Fruit fly (Drosophila melanogaster) whole organism, embryonic: ENCODE results near the gene Cyp310a1.
A peak's percentile ranks its signal among the peaks of the same experiment; 100 is the strongest.

Source experiments
- CG1024 ChIP-seq: fragments of 200-800 bp; sonication (Bioruptor generic); IDR thresholded peaks from 2 replicates; pipeline ENCODE4 v1.3.6; 2022; ENCODE audit warnings: missing biosample characterization, missing genetic modification characterization
- CG10654 ChIP-seq: fragments of 200-800 bp; sonication (Bioruptor generic); optimal IDR thresholded peaks from 2 replicates; lab custom pipeline; 2016; ENCODE audit warnings: missing biosample characterization, missing genetic modification characterization
- CG11398 ChIP-seq: fragments of 200-800 bp; sonication (Bioruptor generic); optimal IDR thresholded peaks from 2 replicates; lab custom pipeline; 2016; ENCODE audit warnings: missing biosample characterization, missing genetic modification characterization
- CG12071 ChIP-seq: fragments of 200-800 bp; sonication (Bioruptor generic); optimal IDR thresholded peaks from 3 replicates; lab custom pipeline; 2018; ENCODE audit warnings: missing biosample characterization, mild to moderate bottlenecking, missing genetic modification characterization
- CG14050 ChIP-seq: fragments of 200-800 bp; sonication (Bioruptor generic); IDR thresholded peaks from 3 replicates; pipeline ENCODE4 v1.3.6; 2022; ENCODE audit warnings: missing biosample characterization, missing genetic modification characterization
- CG15601 ChIP-seq: fragments of 200-800 bp; sonication (Bioruptor generic); optimal IDR thresholded peaks from 3 replicates; lab custom pipeline; 2019; ENCODE audit warnings: missing biosample characterization, mild to moderate bottlenecking, missing genetic modification characterization, moderate library complexity
- CG17361 ChIP-seq: fragments of 200-800 bp; sonication (Bioruptor generic); IDR thresholded peaks from 3 replicates; pipeline ENCODE4 v1.3.6; 2022; ENCODE audit warnings: missing biosample characterization, missing genetic modification characterization
- CG3281 ChIP-seq: fragments of 200-800 bp; sonication (Bioruptor generic); optimal IDR thresholded peaks from 3 replicates; lab custom pipeline; 2017; ENCODE audit warnings: missing biosample characterization, mild to moderate bottlenecking, missing genetic modification characterization
- CG33213 ChIP-seq: fragments of 200-800 bp; sonication (Bioruptor generic); optimal IDR thresholded peaks from 3 replicates; lab custom pipeline; 2016; ENCODE audit warnings: missing biosample characterization, missing genetic modification characterization
- CG34376 ChIP-seq: fragments of 200-800 bp; sonication (Bioruptor generic); optimal IDR thresholded peaks from 2 replicates; lab custom pipeline; 2018; ENCODE audit warnings: missing biosample characterization, mild to moderate bottlenecking, missing genetic modification characterization
- CG4282 ChIP-seq: fragments of 200-800 bp; sonication (Bioruptor generic); optimal IDR thresholded peaks from 2 replicates; lab custom pipeline; 2016; ENCODE audit warnings: missing biosample characterization, missing genetic modification characterization
- CG4707 ChIP-seq: fragments of 200-800 bp; sonication (Bioruptor generic); optimal IDR thresholded peaks from 2 replicates; lab custom pipeline; 2018; ENCODE audit warnings: missing biosample characterization, mild to moderate bottlenecking, missing genetic modification characterization, moderate library complexity
- CG4820 ChIP-seq: fragments of 200-800 bp; sonication (Bioruptor generic); optimal IDR thresholded peaks from 3 replicates; lab custom pipeline; 2016; ENCODE audit warnings: missing biosample characterization, missing genetic modification characterization
- CG8359 ChIP-seq: fragments of 200-800 bp; sonication (Bioruptor generic); optimal IDR thresholded peaks from 2 replicates; lab custom pipeline; 2017; ENCODE audit warnings: missing biosample characterization, mild to moderate bottlenecking, missing genetic modification characterization, borderline replicate concordance
- CG9727 ChIP-seq: fragments of 200-800 bp; sonication (Bioruptor generic); optimal IDR thresholded peaks from 3 replicates; lab custom pipeline; 2017; ENCODE audit warnings: missing biosample characterization, mild to moderate bottlenecking, missing genetic modification characterization
- Chrac-16 ChIP-seq: fragments of 200-800 bp; sonication (Bioruptor generic); optimal IDR thresholded peaks from 3 replicates; lab custom pipeline; 2016; ENCODE audit warnings: missing biosample characterization, missing genetic modification characterization
- CrebB ChIP-seq: fragments of 200-800 bp; sonication (Bioruptor generic); optimal IDR thresholded peaks from 3 replicates; lab custom pipeline; 2018; ENCODE audit warnings: missing biosample characterization, mild to moderate bottlenecking, missing genetic modification characterization
- D ChIP-seq, 2 experiments: fragments of 200-800 bp in 1 of 2; fragments of >200 bp in 1 of 2; sonication (Bioruptor generic) in 1 of 2; optimal IDR thresholded peaks; 2 replicates in 1 of 2; 3 replicates in 1 of 2; lab custom pipeline; 2017; ENCODE audit warnings: mild to moderate bottlenecking in 1 of 2, missing biosample characterization in 1 of 2, missing genetic modification characterization in 1 of 2, missing genetic modification reagents in 1 of 2
- Dfd ChIP-seq, 2 experiments: fragments of >200 bp; optimal IDR thresholded peaks; 2 replicates each; lab custom pipeline; 2017; ENCODE audit warnings: missing biosample characterization in 2 of 2, missing genetic modification characterization in 2 of 2
- E2f2 ChIP-seq: fragments of 200-800 bp; sonication (Bioruptor generic); IDR thresholded peaks from 2 replicates; pipeline ENCODE4 v1.3.6; 2022; ENCODE audit warnings: missing biosample characterization, missing genetic modification characterization
- Gsc ChIP-seq: fragments of 200-800 bp; sonication (Bioruptor generic); IDR thresholded peaks from 2 replicates; pipeline ENCODE4 v1.3.6; 2022; ENCODE audit warnings: missing biosample characterization, missing genetic modification characterization
- Lhr ChIP-seq: fragments of 200-800 bp; sonication (Bioruptor generic); optimal IDR thresholded peaks from 3 replicates; lab custom pipeline; 2017; ENCODE audit warnings: mild to moderate bottlenecking, missing biosample characterization, missing genetic modification reagents, missing genetic modification characterization
- Lpt ChIP-seq: fragments of >200 bp; optimal IDR thresholded peaks from 2 replicates; lab custom pipeline; 2018; ENCODE audit warnings: missing biosample characterization, missing genetic modification characterization
- TFAM ChIP-seq: fragments of 200-800 bp; sonication (Bioruptor generic); optimal IDR thresholded peaks from 2 replicates; lab custom pipeline; 2017; ENCODE audit warnings: missing biosample characterization, missing genetic modification characterization, inconsistent platforms
- Vsx1 ChIP-seq: fragments of 200-800 bp; sonication (Bioruptor generic); optimal IDR thresholded peaks from 2 replicates; lab custom pipeline; 2017; ENCODE audit warnings: missing biosample characterization, mild to moderate bottlenecking, missing genetic modification characterization, missing genetic modification reagents
- az2 ChIP-seq: fragments of 200-800 bp; sonication (Bioruptor generic); optimal IDR thresholded peaks from 3 replicates; lab custom pipeline; 2016; ENCODE audit warnings: missing biosample characterization, missing genetic modification characterization
- cato ChIP-seq: fragments of 200-800 bp; sonication (Bioruptor generic); optimal IDR thresholded peaks from 2 replicates; lab custom pipeline; 2016; ENCODE audit warnings: missing biosample characterization, missing genetic modification characterization, borderline replicate concordance
- chif ChIP-seq, 2 experiments: fragments of 200-800 bp; sonication (Bioruptor generic); optimal IDR thresholded peaks; 3 replicates each; lab custom pipeline; 2016; ENCODE audit warnings: missing biosample characterization in 2 of 2, missing genetic modification characterization in 2 of 2
- crc ChIP-seq: fragments of 200-800 bp; sonication (Bioruptor generic); optimal IDR thresholded peaks from 2 replicates; lab custom pipeline; 2016; ENCODE audit warnings: missing biosample characterization, missing genetic modification characterization
- gce ChIP-seq: fragments of 200-800 bp; sonication (Bioruptor generic); IDR thresholded peaks from 3 replicates; pipeline ENCODE4 v1.3.6; 2022; ENCODE audit warnings: missing biosample characterization, missing genetic modification characterization
- gfzf ChIP-seq: fragments of 200-800 bp; sonication (Bioruptor generic); optimal IDR thresholded peaks from 2 replicates; lab custom pipeline; 2016; ENCODE audit warnings: missing biosample characterization, mild to moderate bottlenecking, missing genetic modification characterization, moderate library complexity
- hbn ChIP-seq: fragments of 200-800 bp; sonication (Bioruptor generic); IDR thresholded peaks from 2 replicates; pipeline ENCODE4 v1.3.6; 2022; ENCODE audit warnings: missing biosample characterization, missing genetic modification characterization; ENCODE audit not compliant: partially characterized antibody
- insv ChIP-seq, 2 experiments: fragments of 200-800 bp; sonication (Bioruptor generic); optimal IDR thresholded peaks; 3 replicates each; lab custom pipeline; 2016 to 2018; ENCODE audit warnings: missing biosample characterization in 2 of 2, missing genetic modification characterization in 2 of 2
- jumu ChIP-seq: fragments of 200-800 bp; sonication (Bioruptor generic); optimal IDR thresholded peaks from 3 replicates; lab custom pipeline; 2016; ENCODE audit warnings: missing biosample characterization, missing genetic modification characterization
- kah ChIP-seq: fragments of 200-800 bp; sonication (Bioruptor generic); optimal IDR thresholded peaks from 2 replicates; lab custom pipeline; 2018; ENCODE audit warnings: missing biosample characterization, mild to moderate bottlenecking, missing genetic modification characterization
- lmd ChIP-seq: fragments of 200-800 bp; sonication (Bioruptor generic); IDR thresholded peaks from 2 replicates; pipeline ENCODE4 v1.3.6; 2022; ENCODE audit warnings: missing biosample characterization, missing genetic modification characterization
- lov ChIP-seq, 2 experiments: fragments of 200-800 bp in 1 of 2; fragments of >200 bp in 1 of 2; sonication (Bioruptor generic) in 1 of 2; IDR thresholded peaks in 1 of 2; optimal IDR thresholded peaks in 1 of 2; 2 replicates in 1 of 2; 3 replicates in 1 of 2; pipeline versions ENCODE4 v1.3.6 to Lab custom; 2017 to 2022; ENCODE audit warnings: missing biosample characterization in 1 of 2, missing genetic modification characterization in 1 of 2
- luna ChIP-seq: fragments of 200-800 bp; sonication (Bioruptor generic); optimal IDR thresholded peaks from 2 replicates; lab custom pipeline; 2016; ENCODE audit warnings: missing biosample characterization, missing genetic modification characterization
- nau ChIP-seq: fragments of 200-800 bp; sonication (Bioruptor generic); optimal IDR thresholded peaks from 3 replicates; lab custom pipeline; 2017; ENCODE audit warnings: missing biosample characterization, mild to moderate bottlenecking, missing genetic modification characterization, missing genetic modification reagents
- nerfin-1 ChIP-seq: fragments of 200-800 bp; sonication (Bioruptor generic); optimal IDR thresholded peaks from 3 replicates; lab custom pipeline; 2019; ENCODE audit warnings: missing biosample characterization, mild to moderate bottlenecking, missing genetic modification characterization, moderate library complexity
- prd ChIP-seq, 3 experiments: fragments of >200 bp in 2 of 3; fragments of 200-800 bp in 1 of 3; sonication (Bioruptor generic) in 1 of 3; optimal IDR thresholded peaks in 2 of 3; IDR thresholded peaks in 1 of 3; 2 replicates in 2 of 3; 3 replicates in 1 of 3; pipeline versions ENCODE4 v1.3.6 to Lab custom; 2017 to 2022; ENCODE audit warnings: missing biosample characterization in 1 of 3, missing genetic modification characterization in 1 of 3
- pros ChIP-seq: fragments of 200-800 bp; sonication (Bioruptor generic); optimal IDR thresholded peaks from 3 replicates; lab custom pipeline; 2019; ENCODE audit warnings: missing biosample characterization, mild to moderate bottlenecking, missing genetic modification characterization, moderate library complexity
- repo ChIP-seq: fragments of 200-800 bp; sonication (Bioruptor generic); optimal IDR thresholded peaks from 2 replicates; lab custom pipeline; 2016; ENCODE audit warnings: missing biosample characterization, missing genetic modification characterization
- sd ChIP-seq: fragments of 200-800 bp; sonication (Bioruptor generic); optimal IDR thresholded peaks from 3 replicates; lab custom pipeline; 2018; ENCODE audit warnings: missing biosample characterization, mild to moderate bottlenecking, missing genetic modification characterization, moderate library complexity
- stwl ChIP-seq: fragments of 200-800 bp; sonication (Bioruptor generic); optimal IDR thresholded peaks from 3 replicates; lab custom pipeline; 2018; ENCODE audit warnings: missing biosample characterization, mild to moderate bottlenecking, missing genetic modification characterization, moderate library complexity
- tin ChIP-seq: fragments of 200-800 bp; sonication (Bioruptor generic); optimal IDR thresholded peaks from 3 replicates; lab custom pipeline; 2016; ENCODE audit warnings: missing biosample characterization, missing genetic modification characterization
- unc-4 ChIP-seq: fragments of 200-800 bp; sonication (Bioruptor generic); IDR thresholded peaks from 2 replicates; pipeline ENCODE4 v1.3.6; 2022; ENCODE audit warnings: missing biosample characterization, missing genetic modification characterization; ENCODE audit not compliant: partially characterized antibody
- vvl ChIP-seq: fragments of 200-800 bp; sonication (Bioruptor generic); IDR thresholded peaks from 2 replicates; pipeline ENCODE4 v1.3.6; 2022; ENCODE audit warnings: missing biosample characterization, missing genetic modification characterization

Cyp310a1 gene

DNA sequence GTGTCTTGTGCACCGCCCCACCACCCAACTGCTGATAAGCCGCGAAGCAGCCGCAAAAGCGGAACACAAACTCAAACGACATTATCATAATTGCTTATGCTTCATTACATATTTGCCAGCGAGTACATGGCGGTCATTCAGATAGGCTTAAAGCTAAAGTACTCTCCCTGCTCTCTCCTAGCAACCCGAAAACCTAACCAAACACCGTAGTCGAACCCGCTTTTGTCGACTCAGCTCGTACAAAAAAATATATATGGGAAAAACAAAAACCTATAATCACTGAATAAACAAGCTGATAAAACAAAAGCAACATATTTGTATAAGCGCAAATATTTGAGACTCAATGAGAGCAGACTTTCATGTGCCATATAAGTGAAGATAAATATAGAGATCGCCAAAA, 25.8 kb downstream of the Cyp310a1 start (continued):
- TF ChIP-seq lov (optimal IDR thresholded peaks at IDR 0.05; lab: Kevin White, UChicago) (no peak), lov (GFP tag; IDR thresholded peaks at IDR 0.05; lab: Robert Waterston, UW) (0 out of 3 replicates have a peak, but pooled peaks have one; percentile 59), hbn (no peak), CG4282 (peak; percentile 56), Lhr (peak; percentile 62), D (optimal IDR thresholded peaks at IDR 0.05; lab: Kevin White, UChicago) (no peak), D (GFP tag; optimal IDR thresholded peaks at IDR 0.05; lab: Kevin White, UChicago) (peak; percentile 64), CG10654 (GFP tag; lab: Kevin White, UChicago) (peak; percentile 27), prd (optimal IDR thresholded peaks at IDR 0.05; lab: Kevin White, UChicago) (no peak), prd (GFP tag; IDR thresholded peaks at IDR 0.05; lab: Robert Waterston, UW) (peak; percentile 47; the same call in 2 of the 3 replicates), Gsc (no peak), sd (tag; lab: Kevin White, UChicago) (peak; percentile 85), TFAM (GFP tag; lab: Kevin White, UChicago) (peak; percentile 11), CG1024 (GFP tag; lab: Robert Waterston, UW) (peak; percentile 40; the same call in 1 of the 2 replicates), Dfd (GFP tag; optimal IDR thresholded peaks at IDR 0.05; lab: Kevin White, UChicago) (no peak), CG33213 (GFP tag; lab: Kevin White, UChicago) (peak; percentile 90), CG11398 (GFP tag; lab: Kevin White, UChicago) (peak; percentile 90), stwl (tag; lab: Kevin White, UChicago) (no peak), az2 (peak; percentile 50), luna (GFP tag; lab: Kevin White, UChicago) (peak; percentile 62), repo (GFP tag; lab: Kevin White, UChicago) (peak; percentile 76), kah (GFP tag; lab: Kevin White, UChicago) (peak; percentile 56), nerfin-1 (tag; lab: Kevin White, UChicago) (peak; percentile 51), gfzf (peak; percentile 6), unc-4 (GFP tag; lab: Robert Waterston, UW) (no peak), chif (GFP tag; optimal IDR thresholded peaks at IDR 0.05; lab: Kevin White, UChicago) (peak; percentile 73 to 77), insv (GFP tag; optimal IDR thresholded peaks at IDR 0.05; lab: Kevin White, UChicago) (peak in 1 of 2 experiments; percentile 39), jumu (GFP tag; lab: Kevin White, UChicago) (peak; percentile 46), Lpt (GFP tag; lab: Kevin White, UChicago) (no peak), E2f2 (GFP tag; lab: Robert Waterston, UW) (peak; percentile 47; the same call in 1 of the 2 replicates), CG3281 (peak; percentile 89), Chrac-16 (GFP tag; lab: Kevin White, UChicago) (peak; percentile 10), pros (GFP tag; lab: Kevin White, UChicago) (no peak), CG14050 (peak; percentile 17; the same call in 1 of the 3 replicates), CG8359 (GFP tag; lab: Kevin White, UChicago) (peak; percentile 68), CG4707 (GFP tag; lab: Kevin White, UChicago) (peak; percentile 84), CG4820 (GFP tag; lab: Kevin White, UChicago) (peak; percentile 47), CrebB (tag; lab: Kevin White, UChicago) (peak; percentile 88), CG17361 (GFP tag; lab: Robert Waterston, UW) (peak; percentile 63; the same call in 2 of the 3 replicates), Vsx1 (peak; percentile 90), gce (GFP tag; lab: Robert Waterston, UW) (peak; percentile 55; the same call in 1 of the 3 replicates), nau (GFP tag; lab: Kevin White, UChicago) (peak; percentile 94), CG9727 (GFP tag; lab: Kevin White, UChicago) (peak; percentile 91), crc (peak; percentile 80), tin (peak; percentile 13), cato (GFP tag; lab: Kevin White, UChicago) (peak; percentile 55), lmd (GFP tag; lab: Robert Waterston, UW) (peak; percentile 22; the same call in 1 of the 2 replicates), CG12071 (GFP tag; lab: Kevin White, UChicago) (peak; percentile 79), CG15601 (tag; lab: Kevin White, UChicago) (peak; percentile 90), vvl (peak; percentile 48), CG34376 (GFP tag; lab: Kevin White, UChicago) (peak; percentile 86)
